Worm (Caenorhabditis elegans): ENCODE measurements around the gene F09C8.2.

- TF ChIP-seq elt-3 (tag; optimal IDR thresholded peaks at IDR 0.05): no peak
- no peak for TF ChIP-seq ama-1 (optimal IDR thresholded peaks at IDR 0.05)
These were observed 55.7 kb downstream of the F09C8.2 start for ce11 chrX:16091166-16091565.
